Fruit fly (Drosophila melanogaster): Measurements from ENCODE around the gene sstn.

The sstn gene

dm6 chr3L:15094589-15095288, at the start of gene sstn, which contains the start of the genes Plp and GlyRS (continued):
- TF ChIP-seq Usf (GFP tag; optimal IDR thresholded peaks at IDR 0.05) (no peak), CG15269 (tag; optimal IDR thresholded peaks at IDR 0.05) (peak; percentile 33), Blimp-1 (GFP tag; optimal IDR thresholded peaks at IDR 0.05) (peak; percentile 40), pnt (GFP tag; optimal IDR thresholded peaks at IDR 0.05) (no peak), Nf-YB (GFP tag; optimal IDR thresholded peaks at IDR 0.05) (no peak), knrl (GFP tag; IDR thresholded peaks at IDR 0.05; ENCODE audit: partially characterized antibody) (no peak), grau (tag; optimal IDR thresholded peaks at IDR 0.05) (peak; percentile 57), E2f2 (GFP tag; IDR thresholded peaks at IDR 0.05) (no peak), dmrt11E (tag; optimal IDR thresholded peaks at IDR 0.05) (peak; percentile 36), Max (GFP tag; optimal IDR thresholded peaks at IDR 0.05) (peak; percentile 50), CG11504 (tag; optimal IDR thresholded peaks at IDR 0.05) (peak; percentile 75), Drgx (GFP tag; IDR thresholded peaks at IDR 0.05) (no peak), CG11696 (GFP tag; IDR thresholded peaks at IDR 0.05) (no peak), emc (GFP tag; optimal IDR thresholded peaks at IDR 0.05) (no peak), CG8478 (optimal IDR thresholded peaks at IDR 0.05) (no peak), hth (optimal IDR thresholded peaks at IDR 0.05) (no peak), fu2 (GFP tag; optimal IDR thresholded peaks at IDR 0.05) (no peak), Spps (tag; optimal IDR thresholded peaks at IDR 0.05) (no peak), Hey (tag; optimal IDR thresholded peaks at IDR 0.05) (no peak), gfzf (GFP tag; optimal IDR thresholded peaks at IDR 0.05) (no peak), CG32767 (GFP tag; IDR thresholded peaks at IDR 0.05) (no peak), bab2 (GFP tag; optimal IDR thresholded peaks at IDR 0.05) (no peak), CG8281 (tag; optimal IDR thresholded peaks at IDR 0.05) (no peak), Sox100B (GFP tag; optimal IDR thresholded peaks at IDR 0.05) (peak; percentile 68), bigmax (GFP tag; optimal IDR thresholded peaks at IDR 0.05) (no peak), Hr3 (GFP tag; optimal IDR thresholded peaks at IDR 0.05) (peak; percentile 51), CG34422 (GFP tag; IDR thresholded peaks at IDR 0.05) (peak; percentile 41; the same call in 1 of the 3 replicates), dmrt99B (tag; optimal IDR thresholded peaks at IDR 0.05) (peak; percentile 23), Asciz (GFP tag; optimal IDR thresholded peaks at IDR 0.05) (peak; percentile 23), kni (GFP tag; optimal IDR thresholded peaks at IDR 0.05) (no peak), lov (optimal IDR thresholded peaks at IDR 0.05) (no peak), lov (GFP tag; IDR thresholded peaks at IDR 0.05) (no peak), CG10543 (GFP tag; optimal IDR thresholded peaks at IDR 0.05) (peak; percentile 46), da (GFP tag; optimal IDR thresholded peaks at IDR 0.05) (no peak), stc (GFP tag; IDR thresholded peaks at IDR 0.05) (no peak), CkIIα-i1 (GFP tag; IDR thresholded peaks at IDR 0.05) (no peak), CG18619 (GFP tag; optimal IDR thresholded peaks at IDR 0.05) (peak; percentile 57), phol (tag; optimal IDR thresholded peaks at IDR 0.05) (peak; percentile 61), onecut (GFP tag; IDR thresholded peaks at IDR 0.05) (no peak), mirr (GFP tag; optimal IDR thresholded peaks at IDR 0.05) (no peak), CG7987 (GFP tag; optimal IDR thresholded peaks at IDR 0.05) (no peak), Fer3 (tag; optimal IDR thresholded peaks at IDR 0.05) (peak; percentile 16), CG3065 (GFP tag; optimal IDR thresholded peaks at IDR 0.05) (no peak), B-H2 (GFP tag; optimal IDR thresholded peaks at IDR 0.05) (peak; percentile 14), Hand (GFP tag; optimal IDR thresholded peaks at IDR 0.05) (no peak), nerfin-1 (tag; optimal IDR thresholded peaks at IDR 0.05) (no peak), hb (GFP tag; IDR thresholded peaks at IDR 0.05; ENCODE audit: partially characterized antibody) (no peak), trh (GFP tag; optimal IDR thresholded peaks at IDR 0.05) (no peak), Meics (GFP tag; optimal IDR thresholded peaks at IDR 0.05) (peak; percentile 46), bsh (GFP tag; optimal IDR thresholded peaks at IDR 0.05) (peak in 1 of 2 experiments; percentile 19)
